Fruit fly (Drosophila melanogaster): ENCODE measurements around the gene CG17930.

Gene CG17930

DNA sequence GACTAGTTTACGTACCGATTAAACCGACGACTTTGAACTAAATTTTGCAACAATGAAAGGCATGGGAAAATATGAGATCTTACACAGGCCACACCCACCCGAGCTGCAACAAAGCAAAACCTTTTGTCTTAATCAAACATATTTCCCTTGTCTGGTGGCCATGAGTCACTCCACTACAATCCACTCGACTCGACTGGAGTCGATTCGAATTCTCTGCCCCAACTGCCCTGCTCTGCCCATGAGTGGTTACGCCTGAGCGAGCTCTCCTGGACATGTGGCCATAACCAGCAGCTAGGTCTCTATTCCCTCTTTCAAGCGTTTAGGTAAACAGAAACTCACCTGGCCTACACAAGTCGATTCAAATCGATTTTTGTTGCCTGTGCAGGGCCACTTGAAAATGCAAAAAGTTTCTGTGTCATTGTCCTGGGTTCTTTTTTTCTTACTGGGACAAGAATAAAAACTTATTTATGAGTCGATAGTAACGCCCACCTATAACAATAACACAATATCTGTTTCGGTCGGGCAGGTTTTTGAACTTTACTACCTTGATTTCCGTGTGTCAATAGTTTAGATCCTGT, 38.8 kb upstream of the CG17930 start:
- no peak for TF ChIP-seq sage (GFP tag; optimal IDR thresholded peaks at IDR 0.05)
- no peak for TF ChIP-seq usp (GFP tag; optimal IDR thresholded peaks at IDR 0.05)
- no peak for TF ChIP-seq Hr78 (GFP tag; optimal IDR thresholded peaks at IDR 0.05)
- no peak for TF ChIP-seq woc (GFP tag; optimal IDR thresholded peaks at IDR 0.05)
- no peak for TF ChIP-seq jim (GFP tag; optimal IDR thresholded peaks at IDR 0.05)
- TF ChIP-seq dsf (GFP tag; optimal IDR thresholded peaks at IDR 0.05; ENCODE audit: borderline replicate concordance): no peak
- TF ChIP-seq psq (GFP tag; optimal IDR thresholded peaks at IDR 0.05): no peak
- no peak for TF ChIP-seq dl (GFP tag; optimal IDR thresholded peaks at IDR 0.05; ENCODE audit: insufficient read depth in 1 of 2, partially characterized antibody in 2 of 2)
- TF ChIP-seq Rel (GFP tag; optimal IDR thresholded peaks at IDR 0.05): no peak
- TF ChIP-seq Rel (tag; optimal IDR thresholded peaks at IDR 0.05): no peak
- TF ChIP-seq GATAd (GFP tag; optimal IDR thresholded peaks at IDR 0.05): no peak
- no peak for TF ChIP-seq CG9705 (GFP tag; optimal IDR thresholded peaks at IDR 0.05)

DNA sequence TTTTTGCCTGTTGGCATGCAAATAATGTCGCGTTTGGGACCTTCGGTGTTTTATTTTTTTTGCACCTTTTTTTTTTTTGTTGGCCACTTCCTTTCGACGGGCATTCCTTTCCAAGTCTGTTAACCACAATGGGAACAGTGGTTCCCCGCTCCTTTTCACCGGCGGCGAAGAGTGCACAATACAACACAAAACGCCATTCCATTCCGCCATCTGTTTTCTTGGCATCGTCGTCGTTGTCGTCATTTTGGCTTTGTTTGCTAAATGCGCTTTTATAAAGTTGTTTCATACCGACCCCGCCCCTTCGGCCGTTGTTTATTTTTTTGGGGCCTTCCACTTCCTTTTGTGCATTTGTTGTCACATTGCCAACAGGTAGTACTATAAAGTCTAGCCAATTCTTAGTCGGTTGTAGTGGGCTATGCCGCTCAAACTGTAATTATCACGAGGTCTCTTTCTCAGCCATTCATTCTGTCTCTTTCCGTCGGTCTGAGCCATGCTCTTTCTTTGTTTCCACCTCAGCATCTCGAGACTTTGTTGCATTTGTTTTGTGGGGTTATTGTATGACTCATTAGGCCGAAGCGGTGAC, 37.3 kb upstream of the CG17930 start:
- TF ChIP-seq Mio (GFP tag; optimal IDR thresholded peaks at IDR 0.05): no peak
- no peak for TF ChIP-seq Rel (GFP tag; optimal IDR thresholded peaks at IDR 0.05)
- peak; percentile 77 for TF ChIP-seq Rel (tag; optimal IDR thresholded peaks at IDR 0.05)
- TF ChIP-seq Jra (GFP tag; optimal IDR thresholded peaks at IDR 0.05): peak; percentile 24
- TF ChIP-seq psq (GFP tag; optimal IDR thresholded peaks at IDR 0.05): peak; percentile 74

DNA sequence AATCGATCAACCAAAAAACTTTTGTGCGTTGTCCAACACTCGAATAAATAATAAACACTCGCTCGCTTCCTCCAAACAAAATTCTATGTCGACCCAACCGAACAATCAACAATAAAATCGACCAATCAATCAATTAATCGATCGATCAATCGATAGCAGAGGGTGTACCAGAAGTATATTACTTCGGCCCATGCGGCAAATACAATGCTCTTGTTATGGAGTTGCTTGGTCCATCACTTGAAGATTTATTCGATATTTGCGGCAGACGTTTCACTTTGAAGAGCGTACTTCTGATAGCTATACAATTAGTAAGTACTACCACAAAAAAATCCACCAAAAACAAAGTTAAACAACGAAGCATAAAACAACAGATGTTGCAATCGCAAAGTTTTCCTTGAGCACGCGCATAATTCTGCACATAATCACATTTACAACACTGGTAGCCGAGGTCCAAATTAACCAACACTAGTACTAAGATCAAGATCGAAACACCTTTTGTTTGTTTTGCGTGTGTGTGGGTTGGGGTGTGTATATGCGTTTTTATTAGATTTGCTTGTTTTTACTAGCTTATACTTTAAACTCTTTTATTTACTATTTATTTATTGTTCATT, 32.0 kb upstream of the CG17930 start:
- TF ChIP-seq dsf (GFP tag; optimal IDR thresholded peaks at IDR 0.05; ENCODE audit: borderline replicate concordance) (no peak), tai (GFP tag; optimal IDR thresholded peaks at IDR 0.05) (no peak), psq (GFP tag; optimal IDR thresholded peaks at IDR 0.05) (no peak), Vsx2 (GFP tag; optimal IDR thresholded peaks at IDR 0.05; ENCODE audit: partially characterized antibody) (no peak), CG32264 (GFP tag; optimal IDR thresholded peaks at IDR 0.05) (no peak), Myc (optimal IDR thresholded peaks at IDR 0.05) (no peak), HLH106 (tag; optimal IDR thresholded peaks at IDR 0.05) (no peak), woc (GFP tag; optimal IDR thresholded peaks at IDR 0.05) (no peak)

DNA sequence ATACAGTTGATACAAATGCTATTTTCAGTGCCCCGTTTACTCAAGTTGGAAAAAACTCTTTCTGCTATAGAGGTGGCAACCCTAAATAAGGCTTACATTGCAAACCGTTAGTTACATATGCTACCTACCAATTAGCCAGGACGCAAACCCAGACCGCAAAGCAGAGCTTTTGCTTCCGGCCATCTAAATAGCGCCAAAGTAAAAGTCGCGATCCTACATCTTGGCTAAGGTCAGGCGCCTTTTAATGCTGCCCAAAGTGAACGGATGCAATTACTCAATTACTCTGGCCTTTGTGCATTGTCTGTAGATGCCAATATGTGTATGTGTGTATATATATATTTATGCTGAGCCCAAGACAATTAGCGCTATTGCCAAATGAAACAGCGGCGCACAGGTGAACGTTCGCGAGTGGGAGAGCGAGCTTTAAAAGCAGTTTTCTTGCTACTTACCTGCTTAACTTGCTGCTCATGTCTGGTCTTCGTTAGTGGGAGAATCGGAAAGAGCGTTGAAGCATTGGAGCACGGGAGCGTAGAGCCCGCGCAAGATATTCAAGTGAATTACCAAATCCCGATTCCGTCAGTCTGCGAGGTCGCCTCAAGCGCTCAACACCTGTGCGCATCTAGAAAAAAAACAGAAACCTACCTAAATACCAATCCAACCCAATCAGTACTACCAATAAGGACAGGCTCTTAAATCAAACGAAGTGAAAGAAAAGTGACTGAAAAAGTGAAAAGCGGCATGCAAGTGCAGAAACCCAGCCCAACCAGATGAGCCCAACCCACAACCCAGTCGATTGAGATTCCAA, 22.3 kb upstream of the CG17930 start, which contains the start of gene Zip89B:
TSS of gene Zip89B (plus strand) at position 574 of the 805 bp plus-strand sequence.
- TF ChIP-seq foxo (GFP tag; optimal IDR thresholded peaks at IDR 0.05) (no peak), dl (GFP tag; optimal IDR thresholded peaks at IDR 0.05; ENCODE audit: insufficient read depth in 1 of 2, partially characterized antibody in 2 of 2) (peak; percentile 71 to 86), sage (GFP tag; optimal IDR thresholded peaks at IDR 0.05) (peak; percentile 25), Dif (GFP tag; optimal IDR thresholded peaks at IDR 0.05; ENCODE audit: partially characterized antibody) (peak; percentile 89), sv (GFP tag; optimal IDR thresholded peaks at IDR 0.05) (no peak), Rel (GFP tag; optimal IDR thresholded peaks at IDR 0.05) (no peak), Rel (tag; optimal IDR thresholded peaks at IDR 0.05) (peak; percentile 40), psq (GFP tag; optimal IDR thresholded peaks at IDR 0.05) (peak; percentile 8), OdsH (GFP tag; optimal IDR thresholded peaks at IDR 0.05) (peak; percentile 18)

DNA sequence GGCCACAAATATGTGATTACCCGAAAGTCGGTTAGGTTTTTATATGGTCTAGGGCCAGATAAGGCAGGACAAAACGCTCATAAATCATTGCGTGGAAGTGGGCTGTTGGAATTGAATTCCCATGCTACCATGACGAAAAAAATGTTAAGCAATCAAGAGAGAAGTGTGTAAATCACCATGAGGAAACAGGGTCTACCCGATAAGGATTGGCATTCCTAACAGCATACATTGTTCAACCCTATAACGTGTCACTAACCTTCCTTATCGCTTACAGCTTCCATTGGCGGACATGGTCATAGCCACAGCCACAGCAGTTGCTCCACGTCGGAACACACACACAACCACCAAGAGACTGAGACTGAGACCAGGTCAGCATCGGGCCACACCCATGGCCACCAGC, 19.6 kb upstream of the CG17930 start:
- TF ChIP-seq CrebA (GFP tag; optimal IDR thresholded peaks at IDR 0.05; ENCODE audit: borderline replicate concordance) (no peak), dmrt93B (GFP tag; optimal IDR thresholded peaks at IDR 0.05) (no peak), dsf (GFP tag; optimal IDR thresholded peaks at IDR 0.05; ENCODE audit: borderline replicate concordance) (no peak), Mio (GFP tag; optimal IDR thresholded peaks at IDR 0.05) (no peak), tai (GFP tag; optimal IDR thresholded peaks at IDR 0.05) (no peak)
